Worm (Caenorhabditis elegans) whole organism, late embryonic: ENCODE data around the gene gnrr-2.

Source experiments
- ama-1 ChIP-seq: fragments of 150-350 bp; optimal IDR thresholded peaks from 2 replicates; lab custom pipeline; 2014
- ceh-9 ChIP-seq: sonication (generic microtip); optimal IDR thresholded peaks from 2 replicates; lab custom pipeline; 2016; ENCODE audit warnings: mild to moderate bottlenecking, missing genetic modification characterization, inconsistent platforms, missing compliant biosample characterization
- elt-4 ChIP-seq: sonication (generic microtip); optimal IDR thresholded peaks from 2 replicates; lab custom pipeline; 2016; ENCODE audit warnings: missing genetic modification characterization, missing compliant biosample characterization
- fkh-10 ChIP-seq: fragments of 150-350 bp; optimal IDR thresholded peaks from 2 replicates; lab custom pipeline; 2014; ENCODE audit warnings: missing biosample characterization, missing genetic modification reagents, missing genetic modification characterization
- nhr-11 ChIP-seq: fragments of 150-350 bp; optimal IDR thresholded peaks from 2 replicates; lab custom pipeline; 2014; ENCODE audit warnings: missing biosample characterization, missing genetic modification characterization
- rnt-1 ChIP-seq: sonication (generic microtip); optimal IDR thresholded peaks from 2 replicates; lab custom pipeline; 2016; ENCODE audit warnings: missing genetic modification characterization, missing compliant biosample characterization
- tbx-2 ChIP-seq: sonication (generic microtip); optimal IDR thresholded peaks from 2 replicates; lab custom pipeline; 2016; ENCODE audit warnings: missing genetic modification characterization, missing compliant biosample characterization
- unc-55 ChIP-seq: sonication (generic microtip); optimal IDR thresholded peaks from 2 replicates; lab custom pipeline; 2017; ENCODE audit warnings: missing biosample characterization, missing genetic modification reagents, missing genetic modification characterization
- unc-86 ChIP-seq: sonication (generic microtip); optimal IDR thresholded peaks from 2 replicates; lab custom pipeline; 2016; ENCODE audit warnings: missing genetic modification characterization, missing compliant biosample characterization

DNA sequence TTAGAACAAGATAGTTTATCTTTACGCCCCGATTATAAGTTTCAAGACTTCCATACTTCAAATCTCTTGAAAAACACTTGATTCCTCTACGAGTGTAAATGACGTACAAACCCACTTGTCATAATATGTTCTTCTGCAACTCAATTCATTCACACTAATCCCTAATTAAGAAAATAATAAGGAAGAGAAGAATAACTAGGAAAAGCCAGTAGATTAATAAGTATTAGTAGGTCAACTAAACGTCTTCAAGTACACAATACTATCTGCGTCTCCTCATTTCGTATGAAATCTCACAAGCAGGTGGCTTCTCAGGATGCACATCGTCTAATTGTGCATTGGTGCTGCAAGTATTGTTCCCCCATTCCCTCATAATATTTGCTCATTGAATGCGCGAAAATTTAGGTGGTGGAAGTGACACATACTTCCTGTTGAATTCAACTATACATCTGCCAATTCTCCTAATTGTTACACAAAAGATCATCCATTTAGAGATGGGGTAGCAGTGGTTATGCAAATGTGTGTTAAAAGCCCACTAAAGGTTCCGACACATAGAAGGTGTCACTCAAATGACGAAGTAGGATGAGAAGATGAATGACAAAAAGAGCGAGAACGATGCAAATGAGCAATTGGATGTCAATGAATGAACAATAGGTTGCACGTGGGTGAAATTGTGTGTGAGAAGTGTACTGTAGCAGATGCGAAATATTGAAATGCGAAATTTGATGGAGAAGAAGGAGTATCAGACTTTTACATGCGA is 18.4 kb downstream of the gnrr-2 start:
- TF ChIP-seq ama-1 (lab: Kevin White, UChicago) (no peak), fkh-10 (GFP tag; lab: Kevin White, UChicago) (no peak), ceh-9 (no peak), nhr-11 (no peak), unc-86 (tag; lab: Kevin White, UChicago) (no peak), unc-55 (GFP tag; lab: Kevin White, UChicago) (no peak), tbx-2 (no peak), elt-4 (tag; lab: Kevin White, UChicago) (no peak), rnt-1 (tag; lab: Kevin White, UChicago) (no peak)
